Fruit fly (Drosophila melanogaster) whole organism, pupa: ENCODE data around the gene tw.

Experiments
- CG10348 ChIP-seq: fragments of 200-800 bp; sonication (Bioruptor generic); IDR thresholded peaks from 2 replicates; pipeline ENCODE4 v1.3.6; 2022; ENCODE audit warnings: missing biosample characterization, missing genetic modification characterization
- CG12605 ChIP-seq: fragments of 200-800 bp; sonication (Bioruptor generic); IDR thresholded peaks from 2 replicates; pipeline ENCODE4 v1.3.6; 2022; ENCODE audit warnings: missing biosample characterization, missing genetic modification characterization
- CG13204 ChIP-seq: fragments of 200-800 bp; sonication (Bioruptor generic); optimal IDR thresholded peaks from 2 replicates; lab custom pipeline; 2018; ENCODE audit warnings: missing biosample characterization, mild to moderate bottlenecking, missing genetic modification characterization, moderate library complexity
- CG14655 ChIP-seq: fragments of 200-800 bp; sonication (Bioruptor generic); optimal IDR thresholded peaks from 3 replicates; lab custom pipeline; 2017; ENCODE audit warnings: mild to moderate bottlenecking, missing biosample characterization, missing genetic modification reagents, missing genetic modification characterization
- CG15710 ChIP-seq: fragments of 200-800 bp; sonication (Bioruptor generic); optimal IDR thresholded peaks from 2 replicates; lab custom pipeline; 2018; ENCODE audit warnings: missing biosample characterization, mild to moderate bottlenecking, missing genetic modification characterization, moderate library complexity
- CG17806 ChIP-seq: fragments of 200-800 bp; sonication (Bioruptor generic); optimal IDR thresholded peaks from 2 replicates; lab custom pipeline; 2018; ENCODE audit warnings: missing biosample characterization, mild to moderate bottlenecking, missing genetic modification characterization, moderate library complexity
- CG32121 ChIP-seq: fragments of 200-800 bp; sonication (Bioruptor generic); IDR thresholded peaks from 2 replicates; pipeline ENCODE4 v1.3.6; 2022; ENCODE audit warnings: missing biosample characterization, missing genetic modification characterization
- CG34367 ChIP-seq: fragments of 200-800 bp; sonication (Bioruptor generic); optimal IDR thresholded peaks from 2 replicates; lab custom pipeline; 2018; ENCODE audit warnings: missing biosample characterization, mild to moderate bottlenecking, missing genetic modification characterization
- CG4496 ChIP-seq: fragments of 200-800 bp; sonication (Bioruptor generic); IDR thresholded peaks from 3 replicates; pipeline ENCODE4 v1.3.6; 2022; ENCODE audit warnings: missing biosample characterization, missing genetic modification characterization
- CG8159 ChIP-seq: fragments of 200-800 bp; sonication (Bioruptor generic); optimal IDR thresholded peaks from 3 replicates; lab custom pipeline; 2018; ENCODE audit warnings: missing biosample characterization, mild to moderate bottlenecking, missing genetic modification characterization, moderate library complexity
- CG8301 ChIP-seq: fragments of 200-800 bp; sonication (Bioruptor generic); optimal IDR thresholded peaks from 2 replicates; lab custom pipeline; 2018; ENCODE audit warnings: missing biosample characterization, mild to moderate bottlenecking, missing genetic modification characterization
- CG9948 ChIP-seq: fragments of 200-800 bp; sonication (Bioruptor generic); optimal IDR thresholded peaks from 2 replicates; lab custom pipeline; 2018; ENCODE audit warnings: missing biosample characterization, mild to moderate bottlenecking, missing genetic modification characterization, moderate library complexity
- D1 ChIP-seq: fragments of 200-800 bp; sonication (Bioruptor generic); optimal IDR thresholded peaks from 2 replicates; lab custom pipeline; 2018; ENCODE audit warnings: missing biosample characterization, mild to moderate bottlenecking, missing genetic modification characterization, moderate library complexity
- EcR ChIP-seq: fragments of 200-800 bp; sonication (Bioruptor generic); optimal IDR thresholded peaks from 3 replicates; lab custom pipeline; 2019; ENCODE audit warnings: missing biosample characterization, missing genetic modification characterization, mild to moderate bottlenecking, moderate library complexity, missing genetic modification reagents
- Ets98B ChIP-seq: fragments of 200-800 bp; sonication (Bioruptor generic); IDR thresholded peaks from 2 replicates; pipeline ENCODE4 v1.3.6; 2022; ENCODE audit warnings: missing biosample characterization, missing genetic modification characterization
- Pif1A ChIP-seq: fragments of 200-800 bp; sonication (Bioruptor generic); optimal IDR thresholded peaks from 3 replicates; lab custom pipeline; 2016; ENCODE audit warnings: missing biosample characterization, missing genetic modification characterization
- Pif1B ChIP-seq: fragments of 200-800 bp; sonication (Bioruptor generic); optimal IDR thresholded peaks from 3 replicates; lab custom pipeline; 2016; ENCODE audit warnings: missing biosample characterization, missing genetic modification characterization
- Snoo ChIP-seq: fragments of 200-800 bp; sonication (Bioruptor generic); optimal IDR thresholded peaks from 3 replicates; lab custom pipeline; 2017; ENCODE audit warnings: missing biosample characterization, mild to moderate bottlenecking, missing genetic modification characterization, inconsistent platforms
- fd96Ca ChIP-seq: fragments of 200-800 bp; sonication (Bioruptor generic); IDR thresholded peaks from 3 replicates; pipeline ENCODE4 v1.3.6; 2022; ENCODE audit warnings: missing biosample characterization, missing genetic modification characterization
- gl ChIP-seq: fragments of 200-800 bp; sonication (Bioruptor generic); optimal IDR thresholded peaks from 2 replicates; lab custom pipeline; 2018; ENCODE audit warnings: missing biosample characterization, mild to moderate bottlenecking, missing genetic modification characterization
- rn ChIP-seq: fragments of 200-800 bp; sonication (Bioruptor generic); IDR thresholded peaks from 2 replicates; pipeline ENCODE4 v1.3.6; 2022; ENCODE audit warnings: missing biosample characterization, missing genetic modification characterization

The tw gene

DNA sequence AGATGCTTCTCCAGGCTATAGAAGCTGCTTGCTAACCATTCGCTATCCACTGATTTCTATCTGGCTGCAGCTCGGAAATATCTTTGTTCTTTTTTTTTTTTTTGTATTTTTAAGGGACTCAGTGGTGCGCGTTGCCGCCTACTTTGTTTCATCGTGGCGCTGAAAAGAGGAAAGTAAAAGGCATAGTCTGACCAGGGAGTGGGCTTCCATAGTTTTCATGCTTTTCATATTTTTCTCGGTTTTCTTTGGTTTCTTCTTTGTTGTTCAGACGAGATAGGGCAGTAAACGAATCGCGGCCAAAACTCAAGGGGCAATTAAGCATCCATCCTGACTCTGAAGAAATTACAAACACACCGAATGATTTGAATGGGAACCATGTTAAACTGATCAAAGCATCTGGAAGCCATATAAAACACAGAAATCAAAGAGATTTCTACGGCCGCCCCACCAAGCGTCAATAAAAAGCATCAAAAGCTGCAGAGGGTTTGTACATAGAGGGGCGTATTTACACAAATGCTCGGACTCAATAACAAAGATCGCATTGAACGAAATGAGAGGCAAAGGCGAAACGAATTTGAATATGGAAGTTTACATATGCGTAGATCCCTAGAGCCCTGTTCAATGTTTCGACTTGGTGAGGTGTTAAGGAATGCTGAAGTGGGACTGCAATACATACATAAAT, 12.1 kb upstream of the tw start:
- TF ChIP-seq CG13204 (GFP tag; lab: Kevin White, UChicago) (no peak), D1 (tag; lab: Kevin White, UChicago) (no peak), Pif1B (GFP tag; lab: Kevin White, UChicago) (no peak), gl (no peak), CG34367 (tag; lab: Kevin White, UChicago) (no peak), CG12605 (GFP tag; lab: Robert Waterston, UW) (no peak), Ets98B (GFP tag; lab: Robert Waterston, UW) (no peak), CG8159 (tag; lab: Kevin White, UChicago) (no peak), CG32121 (no peak), CG9948 (tag; lab: Kevin White, UChicago) (no peak), CG8301 (no peak), CG4496 (GFP tag; lab: Robert Waterston, UW) (no peak), rn (no peak), EcR (GFP tag; lab: Kevin White, UChicago) (no peak), Pif1A (GFP tag; lab: Kevin White, UChicago) (no peak), CG10348 (no peak), CG14655 (no peak), fd96Ca (GFP tag; lab: Robert Waterston, UW) (no peak)

DNA sequence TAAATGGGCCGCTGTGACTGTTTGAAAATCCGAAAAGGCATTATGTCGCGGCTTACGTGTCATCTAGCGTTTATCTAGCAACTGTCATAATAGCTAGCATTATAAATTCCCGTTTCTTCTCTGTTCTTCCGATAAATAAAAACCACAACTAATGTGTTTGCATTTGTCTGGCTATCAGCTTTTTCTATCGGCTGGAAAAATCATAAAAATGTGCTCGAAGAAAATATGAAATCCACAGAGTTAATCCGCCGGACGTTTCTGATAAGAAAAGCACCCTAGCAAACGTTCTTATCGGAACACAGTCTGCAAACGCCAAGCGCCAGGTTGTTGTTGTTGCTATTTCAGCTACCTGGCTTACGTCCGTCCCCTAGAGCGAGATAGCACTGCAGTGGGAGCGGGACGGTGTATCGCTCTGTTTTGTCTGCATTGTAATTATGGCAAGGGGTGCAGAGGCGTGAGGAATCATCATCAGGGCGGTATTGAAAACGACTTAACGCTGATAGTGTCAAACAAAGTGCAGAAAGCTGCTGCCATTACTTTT, 10.3 kb upstream of the tw start:
- TF ChIP-seq Ets98B (GFP tag; lab: Robert Waterston, UW): no peak
- TF ChIP-seq CG14655: no peak
- TF ChIP-seq, all 21 proteins: peak for 0

DNA sequence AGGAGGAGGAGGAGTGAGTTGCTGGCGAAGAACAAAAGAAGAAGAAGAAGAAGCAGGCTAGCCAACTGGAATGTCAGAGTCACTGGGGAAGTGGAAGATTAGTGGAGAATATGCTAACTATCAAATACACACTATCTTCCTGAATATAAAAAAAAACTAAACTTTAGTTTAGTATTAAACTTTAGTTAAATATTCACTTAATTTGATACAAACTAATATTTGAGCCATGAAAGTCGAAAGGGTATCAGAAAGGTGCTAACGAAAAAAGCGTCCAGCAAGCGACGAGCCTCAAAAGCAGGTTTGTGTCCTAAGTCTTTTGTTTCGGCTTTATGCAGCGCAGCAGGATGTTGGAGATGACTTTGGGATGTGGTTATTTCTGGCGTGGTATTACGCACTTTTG, 9.4 kb upstream of the tw start:
- TF ChIP-seq Pif1B (GFP tag; lab: Kevin White, UChicago) (peak; percentile 62), Snoo (tag; lab: Kevin White, UChicago) (peak; percentile 59), CG32121 (no peak), Pif1A (GFP tag; lab: Kevin White, UChicago) (peak; percentile 74), CG4496 (GFP tag; lab: Robert Waterston, UW) (peak; percentile 64; the same call in 1 of the 3 replicates), CG12605 (GFP tag; lab: Robert Waterston, UW) (peak; percentile 71; the same call in 1 of the 2 replicates), rn (no peak; the same call in 1 of the 2 replicates), gl (peak; percentile 56), CG8301 (peak; percentile 71), CG34367 (tag; lab: Kevin White, UChicago) (peak; percentile 74), CG14655 (peak; percentile 78), CG17806 (tag; lab: Kevin White, UChicago) (peak; percentile 83), CG13204 (GFP tag; lab: Kevin White, UChicago) (peak; percentile 1), D1 (tag; lab: Kevin White, UChicago) (no peak), CG8159 (tag; lab: Kevin White, UChicago) (peak; percentile 80), CG15710 (peak; percentile 84), Ets98B (GFP tag; lab: Robert Waterston, UW) (peak; percentile 40; the same call in 1 of the 2 replicates), CG10348 (no peak), CG9948 (tag; lab: Kevin White, UChicago) (peak; percentile 78), fd96Ca (GFP tag; lab: Robert Waterston, UW) (peak; percentile 57; the same call in 1 of the 3 replicates), EcR (GFP tag; lab: Kevin White, UChicago) (no peak)

DNA sequence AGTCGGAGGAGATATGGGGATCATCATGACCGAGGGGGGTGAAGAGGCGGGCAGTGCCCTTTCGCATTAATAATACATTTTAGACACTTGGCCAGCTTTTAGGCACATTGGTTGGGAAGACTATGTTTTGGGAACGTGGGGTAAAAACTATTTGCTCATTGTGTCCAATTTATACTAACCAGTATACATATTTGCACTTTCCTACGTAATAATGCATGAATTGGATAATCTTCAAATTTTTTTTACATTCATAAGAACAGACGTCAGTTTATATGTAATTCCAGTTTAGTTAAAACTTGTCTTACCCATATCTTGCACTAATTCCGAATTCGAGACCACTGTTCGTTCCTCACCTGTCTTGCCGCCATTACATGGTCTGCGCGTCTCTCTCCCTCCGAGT, 5.2 kb upstream of the tw start:
- peak; percentile 1 for TF ChIP-seq gl
- peak; percentile 20 for TF ChIP-seq CG34367 (tag; lab: Kevin White, UChicago)
- 0 out of 3 replicates have a peak, but pooled peaks have one; percentile 11 for TF ChIP-seq CG4496 (GFP tag; lab: Robert Waterston, UW)
- TF ChIP-seq CG32121: 0 out of 2 replicates have a peak, but pooled peaks have one; percentile 16
- TF ChIP-seq Snoo (tag; lab: Kevin White, UChicago): peak; percentile 32
- peak; percentile 52 for TF ChIP-seq EcR (GFP tag; lab: Kevin White, UChicago)
- peak; percentile 59 for TF ChIP-seq CG15710
- TF ChIP-seq CG9948 (tag; lab: Kevin White, UChicago): peak; percentile 49
- 0 out of 2 replicates have a peak, but pooled peaks have one; percentile 14 for TF ChIP-seq Ets98B (GFP tag; lab: Robert Waterston, UW)
- TF ChIP-seq CG8159 (tag; lab: Kevin White, UChicago): peak; percentile 60
- TF ChIP-seq CG12605 (GFP tag; lab: Robert Waterston, UW): no peak
- peak; percentile 56 for TF ChIP-seq Pif1B (GFP tag; lab: Kevin White, UChicago)
- peak; percentile 40 for TF ChIP-seq CG17806 (tag; lab: Kevin White, UChicago)
- no peak for TF ChIP-seq D1 (tag; lab: Kevin White, UChicago)
- TF ChIP-seq CG10348: no peak
- TF ChIP-seq Pif1A (GFP tag; lab: Kevin White, UChicago): peak; percentile 35
- no peak for TF ChIP-seq fd96Ca (GFP tag; lab: Robert Waterston, UW)
- TF ChIP-seq CG13204 (GFP tag; lab: Kevin White, UChicago): peak; percentile 29
- no peak for TF ChIP-seq CG14655
- peak; percentile 55 for TF ChIP-seq CG8301
- no peak for TF ChIP-seq rn
- TF ChIP-seq, all 21 proteins: peak for 15

DNA sequence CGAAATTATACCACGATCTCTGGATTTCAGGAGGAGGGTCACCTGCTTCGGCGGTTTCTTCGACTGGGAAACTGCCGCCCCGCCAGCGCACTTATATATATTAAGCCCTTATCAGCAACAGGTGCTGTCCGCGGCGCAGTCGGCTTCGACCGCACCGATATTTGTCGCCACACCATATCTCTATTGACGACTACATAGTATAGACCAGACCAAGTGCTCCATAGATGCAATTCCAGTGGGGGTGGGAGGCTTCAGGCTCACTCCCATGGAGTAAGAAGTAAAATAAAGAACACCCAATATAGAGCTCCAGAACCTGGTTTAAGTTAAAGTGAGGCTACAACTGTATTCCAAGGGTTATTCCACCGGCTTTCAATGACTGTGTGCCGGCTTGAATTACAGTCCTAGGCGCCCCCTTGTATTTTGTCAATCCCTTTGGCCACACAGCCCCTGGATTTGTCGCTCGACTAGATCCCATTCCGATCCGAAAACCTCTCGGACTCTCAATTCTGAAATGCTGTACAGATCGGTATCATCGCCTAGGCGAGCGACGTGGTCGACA, 5.6 kb downstream of the tw start, which contains the start of gene CG13360:
CG13360 (minus strand) TSS at position 51 of the 559 bp plus-strand sequence.
- TF ChIP-seq Snoo (tag; lab: Kevin White, UChicago): no peak
- TF ChIP-seq D1 (tag; lab: Kevin White, UChicago): no peak
- TF ChIP-seq CG14655: no peak
- TF ChIP-seq CG32121: no peak
- no peak for TF ChIP-seq EcR (GFP tag; lab: Kevin White, UChicago)
- TF ChIP-seq Pif1A (GFP tag; lab: Kevin White, UChicago): no peak
- TF ChIP-seq CG13204 (GFP tag; lab: Kevin White, UChicago): no peak
- TF ChIP-seq gl: no peak
- TF ChIP-seq CG4496 (GFP tag; lab: Robert Waterston, UW): no peak
- TF ChIP-seq, all 21 proteins: peak for 0
